4 fruit fly cellular contexts compared by ENCODE assay signal in genomic region chr3R:8352961-8353728, dm6.
A peak's percentile ranks its signal among the peaks of the same experiment; 100 is the strongest.
TF ChIP-seq lines count a peak whose summit lies in the region.

No protein-coding gene starts in this region.

- no peak for TF ChIP-seq CTCF in whole organism, embryonic (GFP tag; optimal IDR thresholded peaks at IDR 0.05; lab: Kevin White, UChicago)

TF ChIP-seq in whole organism, adult, 20 proteins besides CTCF, POLR2A, EP300 and RAD21:
- TF ChIP-seq tj (GFP tag; optimal IDR thresholded peaks at IDR 0.05; lab: Kevin White, UChicago) = peak; percentile 62
- peak; percentile 92 for TF ChIP-seq kay (GFP tag; lab: Kevin White, UChicago; ENCODE audit: borderline replicate concordance)
- no peak for TF ChIP-seq CG14711 (tag; optimal IDR thresholded peaks at IDR 0.05; lab: Kevin White, UChicago)
- peak; percentile 43 for TF ChIP-seq CG12768 (GFP tag; optimal IDR thresholded peaks at IDR 0.05; lab: Kevin White, UChicago)
- TF ChIP-seq Hr96 (GFP tag; optimal IDR thresholded peaks at IDR 0.05; lab: Kevin White, UChicago) = no peak
- peak; percentile 40 for TF ChIP-seq toe (GFP tag; optimal IDR thresholded peaks at IDR 0.05; lab: Kevin White, UChicago)
- TF ChIP-seq CG1620 (GFP tag; optimal IDR thresholded peaks at IDR 0.05; lab: Kevin White, UChicago) = no peak
- no peak for TF ChIP-seq CG5204 (GFP tag; optimal IDR thresholded peaks at IDR 0.05; lab: Kevin White, UChicago)
- TF ChIP-seq cic (GFP tag; optimal IDR thresholded peaks at IDR 0.05; lab: Kevin White, UChicago) = peak; percentile 92
- TF ChIP-seq CG7101 (tag; optimal IDR thresholded peaks at IDR 0.05; lab: Kevin White, UChicago) = no peak
- no peak for TF ChIP-seq bab1 (GFP tag; optimal IDR thresholded peaks at IDR 0.05; lab: Kevin White, UChicago)
- peak; percentile 51 for TF ChIP-seq Mnt (GFP tag; optimal IDR thresholded peaks at IDR 0.05; lab: Kevin White, UChicago)
- TF ChIP-seq cnc (optimal IDR thresholded peaks at IDR 0.05; lab: Kevin White, UChicago) = no peak
- TF ChIP-seq pad (GFP tag; optimal IDR thresholded peaks at IDR 0.05; lab: Kevin White, UChicago) = no peak
- TF ChIP-seq CG11617 (GFP tag; optimal IDR thresholded peaks at IDR 0.05; lab: Kevin White, UChicago) = no peak
- TF ChIP-seq CG33017 (tag; optimal IDR thresholded peaks at IDR 0.05; lab: Kevin White, UChicago) = no peak
- no peak for TF ChIP-seq CG7045 (GFP tag; optimal IDR thresholded peaks at IDR 0.05; lab: Kevin White, UChicago)
- no peak for TF ChIP-seq Clk (GFP tag; optimal IDR thresholded peaks at IDR 0.05; lab: Kevin White, UChicago)
- no peak for TF ChIP-seq Crg-1 (GFP tag; optimal IDR thresholded peaks at IDR 0.05; lab: Kevin White, UChicago)

TF ChIP-seq in whole organism, embryonic, 481 proteins besides CTCF, POLR2A, EP300 and RAD21 (continues in another document):
- TF ChIP-seq amos (GFP tag; IDR thresholded peaks at IDR 0.05; lab: Robert Waterston, UW; ENCODE audit: partially characterized antibody) = 0 out of 2 replicates have a peak, but pooled peaks have one; percentile 8
- no peak for TF ChIP-seq CG8290 (GFP tag; optimal IDR thresholded peaks at IDR 0.05; lab: Kevin White, UChicago)
- TF ChIP-seq CG8290 (tag; optimal IDR thresholded peaks at IDR 0.05; lab: Kevin White, UChicago) = peak in 1 of 2 experiments; percentile 41
- no peak for TF ChIP-seq tup (GFP tag; optimal IDR thresholded peaks at IDR 0.05; lab: Kevin White, UChicago)
- no peak for TF ChIP-seq CrebB (tag; optimal IDR thresholded peaks at IDR 0.05; lab: Kevin White, UChicago)
- peak; percentile 51 for TF ChIP-seq CG12769 (tag; optimal IDR thresholded peaks at IDR 0.05; lab: Kevin White, UChicago)
- TF ChIP-seq CG4360 (GFP tag; IDR thresholded peaks at IDR 0.05; lab: Robert Waterston, UW) = 0 out of 2 replicates have a peak, but pooled peaks have one; percentile 17
- TF ChIP-seq Hmr (GFP tag; optimal IDR thresholded peaks at IDR 0.05; lab: Kevin White, UChicago) = no peak
- 0 out of 2 replicates have a peak, but pooled peaks have one; percentile 4 for TF ChIP-seq CG9932 (GFP tag; IDR thresholded peaks at IDR 0.05; lab: Robert Waterston, UW)
- peak; percentile 1 for TF ChIP-seq mirr (GFP tag; optimal IDR thresholded peaks at IDR 0.05; lab: Kevin White, UChicago)
- no peak for TF ChIP-seq CG7271 (tag; optimal IDR thresholded peaks at IDR 0.05; lab: Kevin White, UChicago)
- peak; percentile 3 for TF ChIP-seq YL-1 (GFP tag; optimal IDR thresholded peaks at IDR 0.05; lab: Kevin White, UChicago)
- TF ChIP-seq ftz-f1 (GFP tag; optimal IDR thresholded peaks at IDR 0.05; lab: Kevin White, UChicago) = no peak
- peak; percentile 15 for TF ChIP-seq B-H2 (GFP tag; optimal IDR thresholded peaks at IDR 0.05; lab: Kevin White, UChicago)
- no peak for TF ChIP-seq CG11398 (GFP tag; optimal IDR thresholded peaks at IDR 0.05; lab: Kevin White, UChicago)
- TF ChIP-seq gro (GFP tag; optimal IDR thresholded peaks at IDR 0.05; lab: Kevin White, UChicago) = no peak
- no peak for TF ChIP-seq lilli (GFP tag; optimal IDR thresholded peaks at IDR 0.05; lab: Kevin White, UChicago)
- peak; percentile 75 for TF ChIP-seq sug (tag; optimal IDR thresholded peaks at IDR 0.05; lab: Kevin White, UChicago)
- peak; percentile 25 for TF ChIP-seq ERR (GFP tag; optimal IDR thresholded peaks at IDR 0.05; lab: Kevin White, UChicago)
- TF ChIP-seq CG4404 (GFP tag; IDR thresholded peaks at IDR 0.05; lab: Robert Waterston, UW) = no peak
- no peak for TF ChIP-seq CG12942 (GFP tag; optimal IDR thresholded peaks at IDR 0.05; lab: Kevin White, UChicago)
- peak; percentile 6 for TF ChIP-seq HmgZ (tag; optimal IDR thresholded peaks at IDR 0.05; lab: Kevin White, UChicago)
- TF ChIP-seq HLH3B (GFP tag; IDR thresholded peaks at IDR 0.05; lab: Robert Waterston, UW) = 0 out of 2 replicates have a peak, but pooled peaks have one; percentile 4
- peak; percentile 47 for TF ChIP-seq exex (tag; optimal IDR thresholded peaks at IDR 0.05; lab: Kevin White, UChicago)

TF ChIP-seq in whole organism, prepupa, 60 proteins besides CTCF, POLR2A, EP300 and RAD21:
- TF ChIP-seq CG4318 (GFP tag; optimal IDR thresholded peaks at IDR 0.05; lab: Kevin White, UChicago) = no peak
- TF ChIP-seq dsx (GFP tag; optimal IDR thresholded peaks at IDR 0.05; lab: Kevin White, UChicago; ENCODE audit: poor library complexity, severe bottlenecking) = no peak
- peak; percentile 45 for TF ChIP-seq fkh (GFP tag; optimal IDR thresholded peaks at IDR 0.05; lab: Kevin White, UChicago)
- no peak for TF ChIP-seq Sox102F (GFP tag; optimal IDR thresholded peaks at IDR 0.05; lab: Kevin White, UChicago)
- no peak for TF ChIP-seq CG32006 (GFP tag; optimal IDR thresholded peaks at IDR 0.05; lab: Kevin White, UChicago)
- peak; percentile 43 for TF ChIP-seq Eip78C (GFP tag; lab: Kevin White, UChicago)
- peak; percentile 90 for TF ChIP-seq vri (GFP tag; optimal IDR thresholded peaks at IDR 0.05; lab: Kevin White, UChicago)
- no peak for TF ChIP-seq CG6854 (GFP tag; optimal IDR thresholded peaks at IDR 0.05; lab: Kevin White, UChicago)
- TF ChIP-seq net (GFP tag; optimal IDR thresholded peaks at IDR 0.05; lab: Kevin White, UChicago) = peak; percentile 51

TF ChIP-seq in whole organism, wandering third instar larva, 38 proteins besides CTCF, POLR2A, EP300 and RAD21:
- no peak for TF ChIP-seq N (GFP tag; optimal IDR thresholded peaks at IDR 0.05; lab: Kevin White, UChicago)
- TF ChIP-seq Hr83 (GFP tag; optimal IDR thresholded peaks at IDR 0.05; lab: Kevin White, UChicago; ENCODE audit: poor library complexity, severe bottlenecking) = peak; percentile 16
- peak; percentile 30 for TF ChIP-seq h (GFP tag; optimal IDR thresholded peaks at IDR 0.05; lab: Kevin White, UChicago)
- no peak for TF ChIP-seq Rel (GFP tag; optimal IDR thresholded peaks at IDR 0.05; lab: Kevin White, UChicago)
- TF ChIP-seq Rel (tag; optimal IDR thresholded peaks at IDR 0.05; lab: Kevin White, UChicago) = peak; percentile 73
TF ChIP-seq in whole organism, wandering third instar larva: peak in this region for 3.
